Fruit fly (Drosophila melanogaster) whole organism, prepupa: Measurements from ENCODE around the gene CG4116.
A peak's percentile ranks its signal among the peaks of the same experiment; 100 is the strongest.

Experiments
- Blimp-1 ChIP-seq: fragments of 200-800 bp; sonication (Bioruptor generic); optimal IDR thresholded peaks from 3 replicates; lab custom pipeline; 2017; ENCODE audit warnings: missing biosample characterization, missing genetic modification characterization, mild to moderate bottlenecking, moderate library complexity, missing genetic modification reagents
- CG10631 ChIP-seq: fragments of 200-800 bp; sonication (Bioruptor generic); optimal IDR thresholded peaks from 2 replicates; lab custom pipeline; 2016; ENCODE audit warnings: missing biosample characterization, missing genetic modification characterization
- CG10669 ChIP-seq: fragments of 200-800 bp; sonication (Bioruptor generic); optimal IDR thresholded peaks from 3 replicates; lab custom pipeline; 2018; ENCODE audit warnings: missing biosample characterization, mild to moderate bottlenecking, missing genetic modification characterization, moderate library complexity
- CG11762 ChIP-seq: fragments of 200-800 bp; sonication (Bioruptor generic); optimal IDR thresholded peaks from 3 replicates; lab custom pipeline; 2016; ENCODE audit warnings: missing biosample characterization, missing genetic modification characterization; ENCODE audit not compliant: insufficient read depth
- CG15336 ChIP-seq: fragments of 200-800 bp; sonication (Bioruptor generic); IDR thresholded peaks from 2 replicates; pipeline ENCODE4 v1.3.6; 2022; ENCODE audit warnings: missing biosample characterization, missing genetic modification characterization
- CG1621 ChIP-seq: fragments of 200-800 bp; sonication (Bioruptor generic); optimal IDR thresholded peaks from 3 replicates; lab custom pipeline; 2018; ENCODE audit warnings: missing biosample characterization, mild to moderate bottlenecking, missing genetic modification characterization
- CG16779 ChIP-seq: fragments of 200-800 bp; sonication (Bioruptor generic); optimal IDR thresholded peaks from 3 replicates; lab custom pipeline; 2017; ENCODE audit warnings: missing biosample characterization, mild to moderate bottlenecking, missing genetic modification characterization
- CG3032 ChIP-seq: fragments of 200-800 bp; optimal IDR thresholded peaks from 2 replicates; lab custom pipeline; 2019; ENCODE audit warnings: missing biosample characterization, mild to moderate bottlenecking, missing genetic modification characterization, moderate library complexity
- CG31627 ChIP-seq: fragments of 200-800 bp; sonication (Bioruptor generic); optimal IDR thresholded peaks from 3 replicates; lab custom pipeline; 2016; ENCODE audit warnings: missing biosample characterization, missing genetic modification characterization
- CG32006 ChIP-seq: fragments of 200-800 bp; sonication (Bioruptor generic); optimal IDR thresholded peaks from 3 replicates; lab custom pipeline; 2017; ENCODE audit warnings: missing biosample characterization, mild to moderate bottlenecking, missing genetic modification characterization
- CG34406 ChIP-seq: fragments of 200-800 bp; sonication (Bioruptor generic); optimal IDR thresholded peaks from 3 replicates; lab custom pipeline; 2016; ENCODE audit warnings: missing biosample characterization, missing genetic modification characterization
- CG3919 ChIP-seq: fragments of 200-800 bp; sonication (Bioruptor generic); optimal IDR thresholded peaks from 3 replicates; lab custom pipeline; 2016; ENCODE audit warnings: missing biosample characterization, missing genetic modification characterization
- CG4318 ChIP-seq: fragments of 200-800 bp; sonication (Bioruptor generic); optimal IDR thresholded peaks from 3 replicates; lab custom pipeline; 2017; ENCODE audit warnings: missing biosample characterization, mild to moderate bottlenecking, missing genetic modification characterization
- CG6276 ChIP-seq: fragments of 200-800 bp; sonication (Bioruptor generic); optimal IDR thresholded peaks from 2 replicates; lab custom pipeline; 2017; ENCODE audit warnings: missing biosample characterization, mild to moderate bottlenecking, missing genetic modification characterization
- CG6792 ChIP-seq: fragments of 200-800 bp; sonication (Bioruptor generic); optimal IDR thresholded peaks from 3 replicates; lab custom pipeline; 2016; ENCODE audit warnings: missing biosample characterization, missing genetic modification characterization
- CG6808 ChIP-seq: fragments of 200-800 bp; sonication (Bioruptor generic); optimal IDR thresholded peaks from 3 replicates; lab custom pipeline; 2017; ENCODE audit warnings: missing biosample characterization, missing genetic modification characterization, mild to moderate bottlenecking, moderate library complexity, missing genetic modification reagents
- CG6854 ChIP-seq: fragments of 200-800 bp; sonication (Bioruptor generic); optimal IDR thresholded peaks from 2 replicates; lab custom pipeline; 2017; ENCODE audit warnings: missing biosample characterization, mild to moderate bottlenecking, missing genetic modification characterization
- CG7368 ChIP-seq: fragments of 200-800 bp; sonication (Bioruptor generic); optimal IDR thresholded peaks from 3 replicates; lab custom pipeline; 2016; ENCODE audit warnings: missing biosample characterization, missing genetic modification characterization
- CG8119 ChIP-seq: fragments of 200-800 bp; sonication (Bioruptor generic); IDR thresholded peaks from 3 replicates; pipeline ENCODE4 v1.3.6; 2022; ENCODE audit warnings: missing biosample characterization, missing genetic modification characterization
- CG8632 ChIP-seq: fragments of 200-800 bp; sonication (Bioruptor generic); optimal IDR thresholded peaks from 3 replicates; lab custom pipeline; 2016; ENCODE audit warnings: missing biosample characterization, missing genetic modification characterization
- Eip75B ChIP-seq: fragments of 200-800 bp; sonication (Bioruptor generic); optimal IDR thresholded peaks from 3 replicates; lab custom pipeline; 2016; ENCODE audit warnings: missing biosample characterization, missing genetic modification characterization
- Eip78C ChIP-seq: fragments of 200-800 bp; sonication (Bioruptor generic); peaks from one replicate; lab custom pipeline; 2016; ENCODE audit warnings: missing biosample characterization, missing genetic modification characterization
- Eip93F ChIP-seq: fragments of 200-800 bp; sonication (Bioruptor generic); optimal IDR thresholded peaks from 2 replicates; lab custom pipeline; 2016; ENCODE audit warnings: missing biosample characterization, mild to moderate bottlenecking, missing genetic modification characterization
- Ets21C ChIP-seq: fragments of 200-800 bp; sonication (Bioruptor generic); optimal IDR thresholded peaks from 3 replicates; lab custom pipeline; 2016; ENCODE audit warnings: missing biosample characterization, missing genetic modification characterization
- Ets96B ChIP-seq: fragments of 200-800 bp; optimal IDR thresholded peaks from 2 replicates; lab custom pipeline; 2019; ENCODE audit warnings: missing biosample characterization, mild to moderate bottlenecking, missing genetic modification characterization, moderate library complexity
- Gug ChIP-seq: fragments of 200-800 bp; sonication (Bioruptor generic); IDR thresholded peaks from 2 replicates; pipeline ENCODE4 v1.3.6; 2022; ENCODE audit warnings: missing biosample characterization, missing genetic modification characterization
- Hr38 ChIP-seq: sonication (Bioruptor generic); optimal IDR thresholded peaks from 2 replicates; lab custom pipeline; 2016; ENCODE audit warnings: missing biosample characterization, missing genetic modification characterization
- Hr39 ChIP-seq: fragments of 200-800 bp; sonication (Bioruptor generic); optimal IDR thresholded peaks from 2 replicates; lab custom pipeline; 2016; ENCODE audit warnings: missing biosample characterization, missing genetic modification characterization
- Hr4 ChIP-seq: fragments of 200-800 bp; sonication (Bioruptor generic); optimal IDR thresholded peaks from 3 replicates; lab custom pipeline; 2016; ENCODE audit warnings: missing biosample characterization, missing genetic modification characterization
- Lpt ChIP-seq: fragments of 200-800 bp; sonication (Bioruptor generic); optimal IDR thresholded peaks from 3 replicates; lab custom pipeline; 2016; ENCODE audit warnings: missing biosample characterization, missing genetic modification characterization
- Met ChIP-seq: fragments of 200-800 bp; sonication (Bioruptor generic); optimal IDR thresholded peaks from 3 replicates; lab custom pipeline; 2016; ENCODE audit warnings: missing biosample characterization, missing genetic modification characterization
- OdsH ChIP-seq: fragments of 200-800 bp; sonication (Bioruptor generic); optimal IDR thresholded peaks from 3 replicates; lab custom pipeline; 2016; ENCODE audit warnings: missing biosample characterization, missing genetic modification characterization
- Smox ChIP-seq: fragments of 200-800 bp; sonication (Bioruptor generic); optimal IDR thresholded peaks from 3 replicates; lab custom pipeline; 2016; ENCODE audit warnings: missing biosample characterization, missing genetic modification characterization
- Sox15 ChIP-seq: fragments of 200-800 bp; sonication (Bioruptor generic); optimal IDR thresholded peaks from 3 replicates; lab custom pipeline; 2016; ENCODE audit warnings: missing biosample characterization, missing genetic modification characterization
- achi ChIP-seq: fragments of 200-800 bp; sonication (Bioruptor generic); optimal IDR thresholded peaks from 3 replicates; lab custom pipeline; 2016; ENCODE audit warnings: missing biosample characterization, missing genetic modification characterization
- acj6 ChIP-seq: fragments of 200-800 bp; sonication (Bioruptor generic); optimal IDR thresholded peaks from 3 replicates; lab custom pipeline; 2016; ENCODE audit warnings: missing biosample characterization, missing genetic modification characterization
- cyc ChIP-seq: fragments of 200-800 bp; sonication (Bioruptor generic); optimal IDR thresholded peaks from 3 replicates; lab custom pipeline; 2016; ENCODE audit warnings: missing biosample characterization, missing genetic modification characterization
- eg ChIP-seq: fragments of 200-800 bp; sonication (Bioruptor generic); IDR thresholded peaks from 3 replicates; pipeline ENCODE4 v1.3.6; 2022; ENCODE audit warnings: missing biosample characterization, missing genetic modification characterization
- esn ChIP-seq: fragments of 200-800 bp; sonication (Bioruptor generic); optimal IDR thresholded peaks from 2 replicates; lab custom pipeline; 2016; ENCODE audit warnings: missing biosample characterization, mild to moderate bottlenecking, missing genetic modification characterization, moderate library complexity
- fd85E ChIP-seq: fragments of 200-800 bp; sonication (Bioruptor generic); optimal IDR thresholded peaks from 3 replicates; lab custom pipeline; 2016; ENCODE audit warnings: missing biosample characterization, missing genetic modification characterization
- fkh ChIP-seq: fragments of 200-800 bp; sonication (Bioruptor generic); optimal IDR thresholded peaks from 3 replicates; lab custom pipeline; 2017; ENCODE audit warnings: missing biosample characterization, mild to moderate bottlenecking, missing genetic modification characterization, moderate library complexity
- lz ChIP-seq: fragments of 200-800 bp; sonication (Bioruptor generic); optimal IDR thresholded peaks from 3 replicates; lab custom pipeline; 2016; ENCODE audit warnings: missing biosample characterization, missing genetic modification characterization
- net ChIP-seq: fragments of 200-800 bp; sonication (Bioruptor generic); optimal IDR thresholded peaks from 3 replicates; lab custom pipeline; 2016; ENCODE audit warnings: missing biosample characterization, missing genetic modification characterization
- pdm3 ChIP-seq: fragments of 200-800 bp; sonication (Bioruptor generic); optimal IDR thresholded peaks from 3 replicates; lab custom pipeline; 2016; ENCODE audit warnings: missing biosample characterization, missing genetic modification characterization
- salr ChIP-seq, 2 experiments: fragments of 200-800 bp; sonication (Bioruptor generic); optimal IDR thresholded peaks; 3 replicates each; lab custom pipeline; 2016 to 2018; ENCODE audit warnings: missing biosample characterization in 2 of 2, missing genetic modification characterization in 2 of 2, mild to moderate bottlenecking in 1 of 2
- spab ChIP-seq: fragments of 200-800 bp; sonication (Bioruptor generic); optimal IDR thresholded peaks from 2 replicates; lab custom pipeline; 2017; ENCODE audit warnings: missing biosample characterization, mild to moderate bottlenecking, missing genetic modification characterization, missing genetic modification reagents
- svp ChIP-seq: fragments of 200-800 bp; sonication (Bioruptor generic); peaks from one replicate; lab custom pipeline; 2016; ENCODE audit warnings: missing biosample characterization, missing genetic modification characterization
- vri ChIP-seq: fragments of 200-800 bp; sonication (Bioruptor generic); optimal IDR thresholded peaks from 3 replicates; lab custom pipeline; 2016; ENCODE audit warnings: missing biosample characterization, mild to moderate bottlenecking, missing genetic modification characterization

CG4116 gene

DNA sequence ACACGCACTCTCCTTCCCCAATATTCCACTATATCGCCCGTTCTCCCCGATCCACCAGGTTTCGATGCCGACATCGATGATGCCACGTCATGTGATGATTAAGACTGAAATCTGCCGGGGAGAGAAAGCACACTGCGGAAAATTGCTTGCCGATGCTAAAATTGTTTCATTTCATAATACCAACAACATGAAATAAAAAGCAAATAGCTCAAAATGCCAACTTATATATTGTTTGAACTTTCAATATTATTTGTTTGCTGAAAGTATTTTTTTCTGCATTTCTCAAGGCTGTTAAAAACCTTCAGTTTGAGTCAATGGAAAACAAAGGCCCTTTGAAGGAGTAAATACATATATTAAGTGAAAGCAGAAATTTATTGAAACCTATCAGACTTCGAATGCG, 11.6 kb downstream of the CG4116 start (continued):
- TF ChIP-seq CG11762 (GFP tag; lab: Kevin White, UChicago) (no peak), Met (GFP tag; lab: Kevin White, UChicago) (peak; percentile 57), CG3032 (tag; lab: Kevin White, UChicago) (peak; percentile 19), fd85E (GFP tag; lab: Kevin White, UChicago) (no peak), CG1621 (tag; lab: Kevin White, UChicago) (no peak), svp (GFP tag; lab: Kevin White, UChicago) (peak; percentile 67), CG15336 (GFP tag; lab: Robert Waterston, UW) (no peak), CG4318 (GFP tag; lab: Kevin White, UChicago) (no peak), Blimp-1 (GFP tag; lab: Kevin White, UChicago) (no peak), vri (GFP tag; lab: Kevin White, UChicago) (peak; percentile 8), Hr39 (GFP tag; lab: Kevin White, UChicago) (peak; percentile 66), fkh (GFP tag; lab: Kevin White, UChicago) (no peak), CG8632 (GFP tag; lab: Kevin White, UChicago) (peak; percentile 39), esn (peak; percentile 70), CG10669 (peak; percentile 23), acj6 (peak; percentile 49), Smox (peak; percentile 53), Hr38 (no peak)

DNA sequence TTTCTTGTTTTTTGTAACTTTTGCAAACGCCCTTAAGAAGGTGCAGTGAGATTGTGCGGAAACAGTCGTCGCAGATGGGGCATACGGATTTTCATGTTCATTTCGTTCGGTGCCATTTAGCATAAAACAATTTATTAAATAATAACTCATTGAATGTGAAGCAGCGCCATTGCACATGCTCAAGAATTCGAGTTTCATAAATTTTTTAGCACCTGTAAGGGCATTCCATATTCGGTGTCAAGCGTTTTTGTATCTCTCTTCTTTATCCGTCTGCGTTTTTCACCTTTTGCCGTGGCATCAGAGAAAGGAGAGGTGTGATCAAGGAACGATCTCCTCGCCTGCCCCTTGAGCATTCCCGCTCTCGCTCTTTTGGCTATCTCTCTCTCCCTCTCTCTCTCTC, 14.1 kb downstream of the CG4116 start:
- peak; percentile 22 for TF ChIP-seq spab (GFP tag; lab: Kevin White, UChicago)
- TF ChIP-seq CG32006 (GFP tag; lab: Kevin White, UChicago), result peak; percentile 86
- TF ChIP-seq Eip78C (GFP tag; lab: Kevin White, UChicago), result peak; percentile 97
- peak; percentile 93 for TF ChIP-seq CG10631 (GFP tag; lab: Kevin White, UChicago)
- peak; percentile 90 for TF ChIP-seq CG1621 (tag; lab: Kevin White, UChicago)
- TF ChIP-seq Hr39 (GFP tag; lab: Kevin White, UChicago), result peak; percentile 98
- no peak for TF ChIP-seq CG6276 (GFP tag; lab: Kevin White, UChicago)
- peak; percentile 82 for TF ChIP-seq cyc (GFP tag; lab: Kevin White, UChicago)
- peak; percentile 60 for TF ChIP-seq CG6854 (GFP tag; lab: Kevin White, UChicago)
- TF ChIP-seq pdm3 (GFP tag; lab: Kevin White, UChicago), result peak; percentile 93
- peak; percentile 44 for TF ChIP-seq CG6808 (GFP tag; lab: Kevin White, UChicago)
- TF ChIP-seq Ets21C (GFP tag; lab: Kevin White, UChicago), result peak; percentile 95
- peak; percentile 54 for TF ChIP-seq CG10669
- peak; percentile 94 for TF ChIP-seq Eip75B (GFP tag; lab: Kevin White, UChicago)
- peak; percentile 95 for TF ChIP-seq Eip93F
- peak; percentile 68 for TF ChIP-seq CG7368 (GFP tag; lab: Kevin White, UChicago)
- TF ChIP-seq CG34406, result peak; percentile 96
- peak; percentile 69 for TF ChIP-seq CG16779 (tag; lab: Kevin White, UChicago)
- TF ChIP-seq Ets96B (tag; lab: Kevin White, UChicago), result peak; percentile 40
- peak; percentile 94 for TF ChIP-seq CG6792 (GFP tag; lab: Kevin White, UChicago)
- TF ChIP-seq CG8119 (GFP tag; lab: Robert Waterston, UW), result peak; percentile 85
- TF ChIP-seq Lpt (GFP tag; lab: Kevin White, UChicago), result peak; percentile 77
- TF ChIP-seq OdsH (GFP tag; lab: Kevin White, UChicago), result peak; percentile 91
- peak; percentile 94 for TF ChIP-seq achi (GFP tag; lab: Kevin White, UChicago)
- TF ChIP-seq CG31627 (GFP tag; lab: Kevin White, UChicago), result peak; percentile 97
- peak; percentile 18 for TF ChIP-seq CG11762 (GFP tag; lab: Kevin White, UChicago)
- TF ChIP-seq CG3919 (GFP tag; lab: Kevin White, UChicago), result peak; percentile 66
- TF ChIP-seq eg (GFP tag; lab: Robert Waterston, UW), result peak; percentile 87
- peak; percentile 90 for TF ChIP-seq Gug
- TF ChIP-seq CG8632 (GFP tag; lab: Kevin White, UChicago), result peak; percentile 82
- peak; percentile 73 for TF ChIP-seq Blimp-1 (GFP tag; lab: Kevin White, UChicago)
- peak; percentile 96 for TF ChIP-seq Smox
- peak; percentile 98 for TF ChIP-seq lz (GFP tag; lab: Kevin White, UChicago)
- TF ChIP-seq esn, result peak; percentile 98
- TF ChIP-seq Hr38, result no peak
- TF ChIP-seq Met (GFP tag; lab: Kevin White, UChicago), result peak; percentile 93
- TF ChIP-seq net (GFP tag; lab: Kevin White, UChicago), result peak; percentile 70
- peak; percentile 92 for TF ChIP-seq Sox15 (GFP tag; lab: Kevin White, UChicago)
- peak; percentile 79 for TF ChIP-seq Hr4 (GFP tag; lab: Kevin White, UChicago)
- no peak for TF ChIP-seq fd85E (GFP tag; lab: Kevin White, UChicago)
- no peak for TF ChIP-seq fkh (GFP tag; lab: Kevin White, UChicago)
- TF ChIP-seq CG15336 (GFP tag; lab: Robert Waterston, UW), result peak; percentile 83
- TF ChIP-seq vri (GFP tag; lab: Kevin White, UChicago), result peak; percentile 91
- peak; percentile 75 for TF ChIP-seq CG4318 (GFP tag; lab: Kevin White, UChicago)
- peak; percentile 58 to 89 for TF ChIP-seq salr (GFP tag; optimal IDR thresholded peaks at IDR 0.05; lab: Kevin White, UChicago)
